Worm (Caenorhabditis elegans) whole organism, mixed stage, embryonic: ENCODE data around the gene D1046.18.

Experiments used
- elt-1 ChIP-seq: sonication (generic microtip); optimal IDR thresholded peaks from 2 replicates; lab custom pipeline; 2017; ENCODE audit warnings: missing genetic modification characterization, mild to moderate bottlenecking, missing compliant biosample characterization, antibody characterized with exemption, moderate library complexity, borderline replicate concordance; ENCODE audit not compliant: insufficient read depth
- elt-3 ChIP-seq: fragments of 150-350 bp; optimal IDR thresholded peaks from 2 replicates; lab custom pipeline; 2014; ENCODE audit warnings: missing biosample characterization, missing genetic modification characterization
- nhr-237 ChIP-seq: fragments of 150-350 bp; optimal IDR thresholded peaks from 2 replicates; lab custom pipeline; 2014; ENCODE audit warnings: missing biosample characterization, missing genetic modification characterization
- nhr-28 ChIP-seq: fragments of 150-350 bp; optimal IDR thresholded peaks from 2 replicates; lab custom pipeline; 2014; ENCODE audit warnings: missing biosample characterization, missing genetic modification characterization
- pha-4 ChIP-seq: fragments of 150-350 bp; optimal IDR thresholded peaks from 2 replicates; lab custom pipeline; 2018; ENCODE audit warnings: missing biosample characterization, missing genetic modification reagents, missing genetic modification characterization
- unc-62 ChIP-seq: fragments of 150-350 bp; optimal IDR thresholded peaks from 2 replicates; lab custom pipeline; 2014; ENCODE audit warnings: missing biosample characterization, missing genetic modification reagents, missing genetic modification characterization
- ztf-11 ChIP-seq: fragments of 150-350 bp; optimal IDR thresholded peaks from 2 replicates; lab custom pipeline; 2014; ENCODE audit warnings: missing biosample characterization, missing genetic modification characterization

DNA sequence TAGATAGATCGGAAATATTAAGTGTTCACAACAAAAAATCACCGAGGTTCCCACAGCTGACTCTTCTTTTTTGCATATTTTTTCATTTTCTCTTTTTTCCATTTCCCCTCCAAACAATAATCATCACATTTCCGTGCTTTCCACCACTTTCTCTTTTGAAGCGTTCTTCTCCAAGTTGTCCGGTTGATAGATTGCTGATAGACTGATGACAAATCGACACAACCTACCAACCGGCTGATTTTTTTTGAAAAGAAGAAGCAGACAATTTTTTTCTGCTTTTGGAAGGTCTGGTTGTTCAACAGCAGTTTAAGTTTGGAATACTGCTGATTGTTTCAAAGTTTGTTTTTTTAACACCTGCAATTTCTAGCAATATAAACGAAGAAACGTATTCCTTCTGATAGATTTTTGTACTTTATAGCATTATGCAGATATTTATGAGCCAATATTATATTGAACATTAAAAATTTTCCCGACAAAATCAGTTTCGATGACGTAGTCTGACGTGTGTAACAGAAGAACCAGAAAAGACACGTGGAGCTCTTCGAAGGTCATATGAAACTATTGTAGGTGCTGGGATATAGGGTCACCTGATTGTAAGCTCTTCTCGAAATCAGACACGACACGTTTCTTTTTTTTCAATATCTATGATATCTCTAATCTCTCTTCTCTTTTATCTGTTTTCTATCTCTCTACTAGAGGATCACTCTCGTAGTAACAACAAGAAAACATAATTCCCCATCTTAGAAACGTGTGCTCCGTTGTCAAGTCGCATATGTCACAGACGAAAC, 44.7 kb downstream of the D1046.18 start:
- TF ChIP-seq pha-4 (tag; lab: Kevin White, UChicago): no peak
- no peak for TF ChIP-seq ztf-11 (tag; lab: Kevin White, UChicago)
- no peak for TF ChIP-seq nhr-237 (tag; lab: Kevin White, UChicago)
- no peak for TF ChIP-seq nhr-28 (tag; lab: Kevin White, UChicago)
- no peak for TF ChIP-seq elt-3 (tag; lab: Kevin White, UChicago)
- TF ChIP-seq elt-1 (tag; lab: Kevin White, UChicago): no peak
- no peak for TF ChIP-seq unc-62 (GFP tag; lab: Kevin White, UChicago)
